Fruit fly (Drosophila melanogaster) whole organism, embryonic: ENCODE results near the gene CG2961.

ENCODE experiments used
- CG10209 ChIP-seq: fragments of 200-800 bp; sonication (Bioruptor generic); optimal IDR thresholded peaks from 3 replicates; lab custom pipeline; 2017; ENCODE audit warnings: missing biosample characterization, mild to moderate bottlenecking, missing genetic modification characterization, missing genetic modification reagents
- CG10462 ChIP-seq: fragments of 200-800 bp; sonication (Bioruptor generic); optimal IDR thresholded peaks from 2 replicates; lab custom pipeline; 2016; ENCODE audit warnings: missing biosample characterization, missing genetic modification characterization
- CG10565 ChIP-seq: fragments of 200-800 bp; sonication (Bioruptor generic); optimal IDR thresholded peaks from 3 replicates; lab custom pipeline; 2016; ENCODE audit warnings: missing biosample characterization, mild to moderate bottlenecking, missing genetic modification characterization
- CG11398 ChIP-seq: fragments of 200-800 bp; sonication (Bioruptor generic); optimal IDR thresholded peaks from 2 replicates; lab custom pipeline; 2016; ENCODE audit warnings: missing biosample characterization, missing genetic modification characterization
- CG12104 ChIP-seq: fragments of 200-800 bp; sonication (Bioruptor generic); optimal IDR thresholded peaks from 3 replicates; lab custom pipeline; 2016; ENCODE audit warnings: missing biosample characterization, missing genetic modification characterization
- CG12155 ChIP-seq: fragments of 200-800 bp; sonication (Bioruptor generic); optimal IDR thresholded peaks from 3 replicates; lab custom pipeline; 2016; ENCODE audit warnings: missing biosample characterization, missing genetic modification characterization
- CG12299 ChIP-seq: fragments of 200-800 bp; sonication (Bioruptor generic); optimal IDR thresholded peaks from 2 replicates; lab custom pipeline; 2018; ENCODE audit warnings: missing biosample characterization, mild to moderate bottlenecking, missing genetic modification characterization
- CG1233 ChIP-seq: fragments of 200-800 bp; sonication (Bioruptor generic); optimal IDR thresholded peaks from 4 replicates; lab custom pipeline; 2018; ENCODE audit warnings: missing biosample characterization, mild to moderate bottlenecking, missing genetic modification characterization
- CG14860 ChIP-seq: fragments of 200-800 bp; sonication (Bioruptor generic); IDR thresholded peaks from 3 replicates; pipeline ENCODE4 v1.3.6; 2022; ENCODE audit warnings: missing biosample characterization, missing genetic modification characterization; ENCODE audit not compliant: partially characterized antibody
- CG15514 ChIP-seq: fragments of 200-800 bp; sonication (Bioruptor generic); optimal IDR thresholded peaks from 3 replicates; lab custom pipeline; 2017; ENCODE audit warnings: missing biosample characterization, missing genetic modification characterization, mild to moderate bottlenecking, moderate library complexity, missing genetic modification reagents
- CG16863 ChIP-seq: fragments of 200-800 bp; sonication (Bioruptor generic); optimal IDR thresholded peaks from 3 replicates; lab custom pipeline; 2016; ENCODE audit warnings: missing biosample characterization, missing genetic modification characterization
- CG2889 ChIP-seq: fragments of 200-800 bp; sonication (Bioruptor generic); IDR thresholded peaks from 3 replicates; pipeline ENCODE4 v1.3.6; 2022; ENCODE audit warnings: missing biosample characterization, missing genetic modification characterization
- CG30020 ChIP-seq: fragments of 200-800 bp; optimal IDR thresholded peaks from 2 replicates; lab custom pipeline; 2019; ENCODE audit warnings: missing biosample characterization, mild to moderate bottlenecking, missing genetic modification characterization, moderate library complexity
- CG31365 ChIP-seq: fragments of 200-800 bp; sonication (Bioruptor generic); optimal IDR thresholded peaks from 2 replicates; lab custom pipeline; 2018; ENCODE audit warnings: missing biosample characterization, mild to moderate bottlenecking, missing genetic modification characterization
- CG43689 ChIP-seq: fragments of 200-800 bp; sonication (Bioruptor generic); IDR thresholded peaks from 2 replicates; pipeline ENCODE4 v1.3.6; 2022; ENCODE audit warnings: missing biosample characterization, missing genetic modification characterization
- CG5245 ChIP-seq: fragments of 200-800 bp; sonication (Bioruptor generic); optimal IDR thresholded peaks from 3 replicates; lab custom pipeline; 2016; ENCODE audit warnings: missing biosample characterization, missing genetic modification characterization
- CG6175 ChIP-seq: fragments of 200-800 bp; sonication (Bioruptor generic); IDR thresholded peaks from 3 replicates; pipeline ENCODE4 v1.3.6; 2022; ENCODE audit warnings: missing biosample characterization, missing genetic modification characterization
- CG6765 ChIP-seq: fragments of 200-800 bp; sonication (Bioruptor generic); optimal IDR thresholded peaks from 3 replicates; lab custom pipeline; 2017; ENCODE audit warnings: missing biosample characterization, mild to moderate bottlenecking, missing genetic modification characterization
- CG7271 ChIP-seq: fragments of 200-800 bp; sonication (Bioruptor generic); optimal IDR thresholded peaks from 2 replicates; lab custom pipeline; 2018; ENCODE audit warnings: missing biosample characterization, mild to moderate bottlenecking, missing genetic modification characterization, moderate library complexity
- CG7987 ChIP-seq: fragments of 200-800 bp; sonication (Bioruptor generic); optimal IDR thresholded peaks from 2 replicates; lab custom pipeline; 2018; ENCODE audit warnings: missing biosample characterization, mild to moderate bottlenecking, missing genetic modification characterization, moderate library complexity
- CG8281 ChIP-seq: fragments of 200-800 bp; sonication (Bioruptor generic); optimal IDR thresholded peaks from 2 replicates; lab custom pipeline; 2018; ENCODE audit warnings: missing biosample characterization, mild to moderate bottlenecking, missing genetic modification characterization, moderate library complexity
- CG8359 ChIP-seq: fragments of 200-800 bp; sonication (Bioruptor generic); optimal IDR thresholded peaks from 2 replicates; lab custom pipeline; 2017; ENCODE audit warnings: missing biosample characterization, mild to moderate bottlenecking, missing genetic modification characterization, borderline replicate concordance
- CG9437 ChIP-seq: fragments of 200-800 bp; sonication (Bioruptor generic); optimal IDR thresholded peaks from 2 replicates; lab custom pipeline; 2018; ENCODE audit warnings: missing biosample characterization, mild to moderate bottlenecking, missing genetic modification characterization
- Camta ChIP-seq: fragments of 200-800 bp; sonication (Bioruptor generic); optimal IDR thresholded peaks from 2 replicates; lab custom pipeline; 2016; ENCODE audit warnings: missing biosample characterization, missing genetic modification characterization
- Ets65A ChIP-seq: fragments of 200-800 bp; sonication (Bioruptor generic); peaks from one replicate; lab custom pipeline; 2016; ENCODE audit warnings: missing biosample characterization, missing genetic modification characterization
- HLH4C ChIP-seq: fragments of 200-800 bp; sonication (Bioruptor generic); IDR thresholded peaks from 3 replicates; pipeline ENCODE4 v1.3.6; 2022; ENCODE audit warnings: missing biosample characterization, missing genetic modification characterization; ENCODE audit not compliant: partially characterized antibody
- HLHmδ ChIP-seq: fragments of 200-800 bp; sonication (Bioruptor generic); optimal IDR thresholded peaks from 2 replicates; lab custom pipeline; 2018; ENCODE audit warnings: missing biosample characterization, mild to moderate bottlenecking, missing genetic modification characterization, moderate library complexity
- Lpt ChIP-seq: fragments of >200 bp; optimal IDR thresholded peaks from 2 replicates; lab custom pipeline; 2018; ENCODE audit warnings: missing biosample characterization, missing genetic modification characterization
- Oli ChIP-seq: fragments of 200-800 bp; sonication (Bioruptor generic); optimal IDR thresholded peaks from 2 replicates; lab custom pipeline; 2018; ENCODE audit warnings: missing biosample characterization, mild to moderate bottlenecking, missing genetic modification characterization, moderate library complexity
- Rfx ChIP-seq: fragments of 200-800 bp; sonication (Bioruptor generic); IDR thresholded peaks from 2 replicates; pipeline ENCODE4 v1.3.6; 2022; ENCODE audit warnings: missing biosample characterization, missing genetic modification characterization
- Stat92E ChIP-seq, 3 experiments: fragments of >200 bp in 2 of 3; fragments of 200-800 bp in 1 of 3; sonication (Bioruptor generic) in 1 of 3; optimal IDR thresholded peaks; 2 replicates each; lab custom pipeline; 2017 to 2019; ENCODE audit warnings: missing biosample characterization in 3 of 3, missing genetic modification characterization in 3 of 3, mild to moderate bottlenecking in 1 of 3, moderate library complexity in 1 of 3
- Usf ChIP-seq: fragments of 200-800 bp; sonication (Bioruptor generic); optimal IDR thresholded peaks from 2 replicates; lab custom pipeline; 2017; ENCODE audit warnings: missing genotype, missing biosample characterization, missing genetic modification characterization
- br ChIP-seq: fragments of >200 bp; optimal IDR thresholded peaks from 2 replicates; lab custom pipeline; 2017
- da ChIP-seq: fragments of 200-800 bp; sonication (Bioruptor generic); optimal IDR thresholded peaks from 2 replicates; lab custom pipeline; 2016; ENCODE audit warnings: missing biosample characterization, missing genetic modification characterization
- dan ChIP-seq: fragments of 200-800 bp; sonication (Bioruptor generic); IDR thresholded peaks from 2 replicates; pipeline ENCODE4 v1.3.6; 2022; ENCODE audit warnings: missing biosample characterization, missing genetic modification characterization
- emc ChIP-seq: fragments of 200-800 bp; sonication (Bioruptor generic); optimal IDR thresholded peaks from 2 replicates; lab custom pipeline; 2016; ENCODE audit warnings: missing biosample characterization, missing genetic modification characterization
- fd3F ChIP-seq: fragments of 200-800 bp; sonication (Bioruptor generic); optimal IDR thresholded peaks from 2 replicates; lab custom pipeline; 2018; ENCODE audit warnings: missing biosample characterization, mild to moderate bottlenecking, missing genetic modification characterization, moderate library complexity
- fd96Cb ChIP-seq: fragments of 200-800 bp; sonication (Bioruptor generic); optimal IDR thresholded peaks from 2 replicates; lab custom pipeline; 2018; ENCODE audit warnings: missing biosample characterization, mild to moderate bottlenecking, missing genetic modification characterization, moderate library complexity
- ftz-f1 ChIP-seq: fragments of 200-800 bp; sonication (Bioruptor generic); optimal IDR thresholded peaks from 2 replicates; lab custom pipeline; 2016; ENCODE audit warnings: missing biosample characterization, missing genetic modification characterization
- hb ChIP-seq: fragments of 200-800 bp; sonication (Bioruptor generic); IDR thresholded peaks from 3 replicates; pipeline ENCODE4 v1.3.6; 2022; ENCODE audit warnings: missing biosample characterization, missing genetic modification characterization; ENCODE audit not compliant: partially characterized antibody
- inv ChIP-seq: fragments of 200-800 bp; sonication (Bioruptor generic); IDR thresholded peaks from 2 replicates; pipeline ENCODE4 v1.3.6; 2022; ENCODE audit warnings: missing biosample characterization, missing genetic modification characterization; ENCODE audit not compliant: partially characterized antibody
- jing ChIP-seq: fragments of 200-800 bp; sonication (Bioruptor generic); optimal IDR thresholded peaks from 2 replicates; lab custom pipeline; 2018; ENCODE audit warnings: missing biosample characterization, mild to moderate bottlenecking, missing genetic modification characterization
- kni ChIP-seq: fragments of 200-800 bp; sonication (Bioruptor generic); optimal IDR thresholded peaks from 3 replicates; lab custom pipeline; 2017; ENCODE audit warnings: mild to moderate bottlenecking, missing biosample characterization, missing genetic modification reagents, missing genetic modification characterization
- nerfin-1 ChIP-seq: fragments of 200-800 bp; sonication (Bioruptor generic); optimal IDR thresholded peaks from 3 replicates; lab custom pipeline; 2019; ENCODE audit warnings: missing biosample characterization, mild to moderate bottlenecking, missing genetic modification characterization, moderate library complexity
- nerfin-2 ChIP-seq: fragments of 200-800 bp; sonication (Bioruptor generic); IDR thresholded peaks from 2 replicates; pipeline ENCODE4 v1.3.6; 2022; ENCODE audit warnings: missing biosample characterization, missing genetic modification characterization; ENCODE audit not compliant: partially characterized antibody
- rib ChIP-seq: fragments of 200-800 bp; sonication (Bioruptor generic); IDR thresholded peaks from 2 replicates; pipeline ENCODE4 v1.3.6; 2022; ENCODE audit warnings: missing biosample characterization, missing genetic modification characterization
- toy ChIP-seq: fragments of 200-800 bp; sonication (Bioruptor generic); IDR thresholded peaks from 2 replicates; pipeline ENCODE4 v1.3.6; 2022; ENCODE audit warnings: missing biosample characterization, missing genetic modification characterization
- zf30C ChIP-seq: fragments of 200-800 bp; sonication (Bioruptor generic); optimal IDR thresholded peaks from 3 replicates; lab custom pipeline; 2018; ENCODE audit warnings: missing biosample characterization, mild to moderate bottlenecking, missing genetic modification characterization

The CG2961 gene

dm6 chrX:10265213-10266017, 32.5 kb upstream of the CG2961 start, which contains the start of gene CG12643 (continued):
- TF ChIP-seq CG8359 (GFP tag; lab: Kevin White, UChicago) (peak; percentile 50), fd3F (GFP tag; lab: Kevin White, UChicago) (peak; percentile 51), CG12104 (GFP tag; lab: Kevin White, UChicago) (peak; percentile 55), CG8281 (tag; lab: Kevin White, UChicago) (peak; percentile 46), CG12299 (peak; percentile 53), ftz-f1 (peak; percentile 50), CG1233 (GFP tag; lab: Kevin White, UChicago) (peak; percentile 69), hb (GFP tag; lab: Robert Waterston, UW) (no peak), CG7987 (GFP tag; lab: Kevin White, UChicago) (peak; percentile 64), CG11398 (GFP tag; lab: Kevin White, UChicago) (peak; percentile 87), CG6175 (GFP tag; lab: Robert Waterston, UW) (peak; percentile 66; the same call in 1 of the 3 replicates), CG43689 (peak; percentile 85), emc (GFP tag; lab: Kevin White, UChicago) (peak; percentile 89), Lpt (no peak), da (peak; percentile 80), CG10462 (peak; percentile 76), HLHmδ (GFP tag; lab: Kevin White, UChicago) (no peak), fd96Cb (tag; lab: Kevin White, UChicago) (peak; percentile 92), CG9437 (GFP tag; lab: Kevin White, UChicago) (peak; percentile 88), CG15514 (peak; percentile 78), nerfin-2 (GFP tag; lab: Robert Waterston, UW) (no peak), HLH4C (GFP tag; lab: Robert Waterston, UW) (no peak), zf30C (GFP tag; lab: Kevin White, UChicago) (peak; percentile 91), CG10209 (GFP tag; lab: Kevin White, UChicago) (peak; percentile 85), CG31365 (tag; lab: Kevin White, UChicago) (peak; percentile 73), Usf (GFP tag; lab: Kevin White, UChicago) (peak; percentile 50), jing (GFP tag; lab: Kevin White, UChicago) (peak; percentile 85), CG2889 (peak; percentile 84), Oli (tag; lab: Kevin White, UChicago) (peak; percentile 78), Ets65A (peak; percentile 99), rib (GFP tag; lab: Robert Waterston, UW) (peak; percentile 68), kni (GFP tag; lab: Kevin White, UChicago) (peak; percentile 70), toy (GFP tag; lab: Robert Waterston, UW) (peak; percentile 85), CG30020 (peak; percentile 70), nerfin-1 (tag; lab: Kevin White, UChicago) (peak; percentile 72), CG16863 (peak; percentile 94), Stat92E (GFP tag; optimal IDR thresholded peaks at IDR 0.05; lab: Kevin White, UChicago) (peak in 1 of 3 experiments; percentile 48), CG7271 (tag; lab: Kevin White, UChicago) (no peak), dan (GFP tag; lab: Robert Waterston, UW) (0 out of 2 replicates have a peak, but pooled peaks have one; percentile 48), inv (GFP tag; lab: Robert Waterston, UW) (no peak), Rfx (GFP tag; lab: Robert Waterston, UW) (peak; percentile 91), Camta (peak; percentile 89), CG12155 (GFP tag; lab: Kevin White, UChicago) (peak; percentile 81), br (lab: Kevin White, UChicago) (no peak), CG6765 (peak; percentile 83), CG14860 (GFP tag; lab: Robert Waterston, UW) (no peak), CG5245 (GFP tag; lab: Kevin White, UChicago) (peak; percentile 94), CG10565 (GFP tag; lab: Kevin White, UChicago) (peak; percentile 85)
